Fruit fly (Drosophila melanogaster) whole organism, embryonic: Measurements from ENCODE around the gene Tao.

Experiments used
- ATbp ChIP-seq: fragments of 200-800 bp; sonication (Bioruptor generic); optimal IDR thresholded peaks from 2 replicates; lab custom pipeline; 2017; ENCODE audit warnings: missing biosample characterization, mild to moderate bottlenecking, missing genetic modification characterization, missing genetic modification reagents
- Adf1 ChIP-seq: fragments of 200-800 bp; sonication (Bioruptor generic); IDR thresholded peaks from 2 replicates; pipeline ENCODE4 v1.3.6; 2022; ENCODE audit warnings: missing biosample characterization, missing genetic modification characterization
- Atf-2 ChIP-seq: fragments of 200-800 bp; sonication (Bioruptor generic); optimal IDR thresholded peaks from 2 replicates; lab custom pipeline; 2016; ENCODE audit warnings: missing biosample characterization, missing genetic modification characterization
- B-H2 ChIP-seq: fragments of 200-800 bp; sonication (Bioruptor generic); optimal IDR thresholded peaks from 2 replicates; lab custom pipeline; 2018; ENCODE audit warnings: missing biosample characterization, mild to moderate bottlenecking, missing genetic modification characterization
- Bdp1 ChIP-seq: fragments of 200-800 bp; sonication (Bioruptor generic); optimal IDR thresholded peaks from 3 replicates; lab custom pipeline; 2016; ENCODE audit warnings: missing biosample characterization, missing genetic modification characterization
- CG13894 ChIP-seq: fragments of 200-800 bp; sonication (Bioruptor generic); optimal IDR thresholded peaks from 3 replicates; lab custom pipeline; 2018; ENCODE audit warnings: missing biosample characterization, mild to moderate bottlenecking, missing genetic modification characterization, moderate library complexity
- CG15073 ChIP-seq: fragments of 200-800 bp; sonication (Bioruptor generic); optimal IDR thresholded peaks from 2 replicates; lab custom pipeline; 2016; ENCODE audit warnings: missing biosample characterization, missing genetic modification characterization
- CG1529 ChIP-seq: fragments of 200-800 bp; sonication (Bioruptor generic); optimal IDR thresholded peaks from 3 replicates; lab custom pipeline; 2018; ENCODE audit warnings: missing biosample characterization, missing genetic modification characterization
- CG1602 ChIP-seq: fragments of 200-800 bp; sonication (Bioruptor generic); optimal IDR thresholded peaks from 3 replicates; lab custom pipeline; 2016; ENCODE audit warnings: missing biosample characterization, missing genetic modification characterization
- CG1647 ChIP-seq: fragments of 200-800 bp; sonication (Bioruptor generic); optimal IDR thresholded peaks from 3 replicates; lab custom pipeline; 2016; ENCODE audit warnings: missing biosample characterization, missing genetic modification characterization
- CG16813 ChIP-seq: fragments of 200-800 bp; sonication (Bioruptor generic); IDR thresholded peaks from 3 replicates; pipeline ENCODE4 v1.3.6; 2022; ENCODE audit warnings: missing biosample characterization, missing genetic modification characterization; ENCODE audit not compliant: partially characterized antibody
- CG2199 ChIP-seq: fragments of 200-800 bp; sonication (Bioruptor generic); IDR thresholded peaks from 3 replicates; pipeline ENCODE4 v1.3.6; 2022; ENCODE audit warnings: missing biosample characterization, missing genetic modification characterization
- CG31365 ChIP-seq: fragments of 200-800 bp; sonication (Bioruptor generic); optimal IDR thresholded peaks from 2 replicates; lab custom pipeline; 2018; ENCODE audit warnings: missing biosample characterization, mild to moderate bottlenecking, missing genetic modification characterization
- CG3847 ChIP-seq: fragments of 200-800 bp; sonication (Bioruptor generic); IDR thresholded peaks from 2 replicates; pipeline ENCODE4 v1.3.6; 2022; ENCODE audit warnings: missing biosample characterization, missing genetic modification characterization
- CG4854 ChIP-seq: fragments of 200-800 bp; sonication (Bioruptor generic); optimal IDR thresholded peaks from 2 replicates; lab custom pipeline; 2016; ENCODE audit warnings: missing biosample characterization, missing genetic modification characterization, inconsistent platforms
- CG5245 ChIP-seq: fragments of 200-800 bp; sonication (Bioruptor generic); optimal IDR thresholded peaks from 3 replicates; lab custom pipeline; 2016; ENCODE audit warnings: missing biosample characterization, missing genetic modification characterization
- CG6654 ChIP-seq: fragments of 200-800 bp; sonication (Bioruptor generic); optimal IDR thresholded peaks from 2 replicates; lab custom pipeline; 2017; ENCODE audit warnings: missing biosample characterization, mild to moderate bottlenecking, missing genetic modification characterization
- CG7271 ChIP-seq: fragments of 200-800 bp; sonication (Bioruptor generic); optimal IDR thresholded peaks from 2 replicates; lab custom pipeline; 2018; ENCODE audit warnings: missing biosample characterization, mild to moderate bottlenecking, missing genetic modification characterization, moderate library complexity
- CG7357 ChIP-seq: fragments of 200-800 bp; sonication (Bioruptor generic); IDR thresholded peaks from 3 replicates; pipeline ENCODE4 v1.3.6; 2022; ENCODE audit warnings: missing biosample characterization, missing genetic modification characterization
- D19B ChIP-seq: fragments of 200-800 bp; sonication (Bioruptor generic); optimal IDR thresholded peaks from 2 replicates; lab custom pipeline; 2017; ENCODE audit warnings: missing biosample characterization, mild to moderate bottlenecking, missing genetic modification characterization
- Dad ChIP-seq: fragments of 200-800 bp; sonication (Bioruptor generic); optimal IDR thresholded peaks from 3 replicates; lab custom pipeline; 2016; ENCODE audit warnings: missing biosample characterization, missing genetic modification characterization
- Dek ChIP-seq: fragments of 200-800 bp; sonication (Bioruptor generic); optimal IDR thresholded peaks from 3 replicates; lab custom pipeline; 2019; ENCODE audit warnings: missing biosample characterization, mild to moderate bottlenecking, missing genetic modification characterization, moderate library complexity
- Fer1 ChIP-seq: fragments of 200-800 bp; sonication (Bioruptor generic); optimal IDR thresholded peaks from 2 replicates; lab custom pipeline; 2017; ENCODE audit warnings: missing biosample characterization, mild to moderate bottlenecking, missing genetic modification characterization
- H2.0 ChIP-seq: fragments of 200-800 bp; sonication (Bioruptor generic); IDR thresholded peaks from 2 replicates; pipeline ENCODE4 v1.3.6; 2022; ENCODE audit warnings: missing biosample characterization, missing genetic modification characterization
- Hr78 ChIP-seq, 2 experiments: fragments of 200-800 bp in 1 of 2; fragments of >200 bp in 1 of 2; sonication (Bioruptor generic) in 1 of 2; optimal IDR thresholded peaks; 2 replicates each; lab custom pipeline; 2017 to 2019; ENCODE audit warnings: missing biosample characterization in 2 of 2, missing genetic modification characterization in 2 of 2, mild to moderate bottlenecking in 1 of 2, moderate library complexity in 1 of 2
- Hsf ChIP-seq: fragments of 200-800 bp; sonication (Bioruptor generic); optimal IDR thresholded peaks from 3 replicates; lab custom pipeline; 2016; ENCODE audit warnings: missing biosample characterization, missing genetic modification characterization
- MTF-1 ChIP-seq: fragments of 200-800 bp; sonication (Bioruptor generic); optimal IDR thresholded peaks from 2 replicates; lab custom pipeline; 2018; ENCODE audit warnings: missing biosample characterization, mild to moderate bottlenecking, missing genetic modification characterization, borderline replicate concordance
- Med ChIP-seq: fragments of 200-800 bp; sonication (Bioruptor generic); peaks from one replicate; lab custom pipeline; 2016; ENCODE audit warnings: missing biosample characterization, missing genetic modification characterization, mild to moderate bottlenecking, inconsistent platforms, moderate library complexity
- NFAT ChIP-seq: fragments of 200-800 bp; sonication (Bioruptor generic); IDR thresholded peaks from 2 replicates; pipeline ENCODE4 v1.3.6; 2022; ENCODE audit warnings: missing biosample characterization, missing genetic modification characterization
- NfI ChIP-seq: fragments of 200-800 bp; sonication (Bioruptor generic); optimal IDR thresholded peaks from 3 replicates; lab custom pipeline; 2018; ENCODE audit warnings: missing biosample characterization, mild to moderate bottlenecking, missing genetic modification characterization, moderate library complexity
- Oaz ChIP-seq: fragments of 200-800 bp; sonication (Bioruptor generic); IDR thresholded peaks from 2 replicates; pipeline ENCODE4 v1.3.6; 2022; ENCODE audit warnings: missing biosample characterization, missing genetic modification characterization
- Sin3A ChIP-seq: fragments of >200 bp; optimal IDR thresholded peaks from 2 replicates; lab custom pipeline; 2018
- Sry-β ChIP-seq: fragments of 200-800 bp; sonication (Bioruptor generic); optimal IDR thresholded peaks from 2 replicates; lab custom pipeline; 2018; ENCODE audit warnings: missing biosample characterization, mild to moderate bottlenecking, missing genetic modification characterization, moderate library complexity
- Xbp1 ChIP-seq: fragments of 200-800 bp; sonication (Bioruptor generic); optimal IDR thresholded peaks from 3 replicates; lab custom pipeline; 2016; ENCODE audit warnings: missing biosample characterization, mild to moderate bottlenecking, missing genetic modification characterization
- cwo ChIP-seq: fragments of 200-800 bp; sonication (Bioruptor generic); optimal IDR thresholded peaks from 3 replicates; lab custom pipeline; 2017; ENCODE audit warnings: missing biosample characterization, missing genetic modification characterization, mild to moderate bottlenecking, moderate library complexity, missing genetic modification reagents
- esg ChIP-seq: fragments of 200-800 bp; sonication (Bioruptor generic); conservative IDR thresholded peaks from 2 replicates; pipeline ENCODE4 v1.3.6; 2022; ENCODE audit warnings: missing biosample characterization, missing genetic modification characterization
- eyg ChIP-seq: fragments of 200-800 bp; sonication (Bioruptor generic); optimal IDR thresholded peaks from 3 replicates; lab custom pipeline; 2016; ENCODE audit warnings: missing biosample characterization, missing genetic modification characterization
- fd3F ChIP-seq: fragments of 200-800 bp; sonication (Bioruptor generic); optimal IDR thresholded peaks from 2 replicates; lab custom pipeline; 2018; ENCODE audit warnings: missing biosample characterization, mild to moderate bottlenecking, missing genetic modification characterization, moderate library complexity
- fd64A ChIP-seq: fragments of 200-800 bp; sonication (Bioruptor generic); optimal IDR thresholded peaks from 3 replicates; lab custom pipeline; 2018; ENCODE audit warnings: missing biosample characterization, mild to moderate bottlenecking, missing genetic modification characterization
- gem ChIP-seq: fragments of 200-800 bp; sonication (Bioruptor generic); optimal IDR thresholded peaks from 2 replicates; lab custom pipeline; 2019; ENCODE audit warnings: missing biosample characterization, mild to moderate bottlenecking, missing genetic modification characterization, moderate library complexity
- ham ChIP-seq: fragments of 200-800 bp; sonication (Bioruptor generic); IDR thresholded peaks from 2 replicates; pipeline ENCODE4 v1.3.6; 2022; ENCODE audit warnings: missing biosample characterization, missing genetic modification characterization
- ind ChIP-seq: fragments of 200-800 bp; sonication (Bioruptor generic); optimal IDR thresholded peaks from 3 replicates; lab custom pipeline; 2016; ENCODE audit warnings: missing biosample characterization, missing genetic modification characterization
- jumu ChIP-seq: fragments of 200-800 bp; sonication (Bioruptor generic); optimal IDR thresholded peaks from 3 replicates; lab custom pipeline; 2016; ENCODE audit warnings: missing biosample characterization, missing genetic modification characterization
- lola ChIP-seq, 3 experiments: fragments of >200 bp in 2 of 3; fragments of 200-800 bp in 1 of 3; sonication (Bioruptor generic) in 1 of 3; optimal IDR thresholded peaks; 2 replicates each; lab custom pipeline; 2017 to 2019; ENCODE audit warnings: missing biosample characterization in 3 of 3, missing genetic modification characterization in 3 of 3, mild to moderate bottlenecking in 1 of 3, moderate library complexity in 1 of 3
- mirr ChIP-seq: fragments of 200-800 bp; sonication (Bioruptor generic); optimal IDR thresholded peaks from 3 replicates; lab custom pipeline; 2018; ENCODE audit warnings: missing biosample characterization, mild to moderate bottlenecking, missing genetic modification characterization
- mld ChIP-seq: fragments of 200-800 bp; sonication (Bioruptor generic); IDR thresholded peaks from 3 replicates; pipeline ENCODE4 v1.3.6; 2022; ENCODE audit warnings: missing biosample characterization, missing genetic modification characterization; ENCODE audit not compliant: partially characterized antibody
- ro ChIP-seq: fragments of 200-800 bp; sonication (Bioruptor generic); IDR thresholded peaks from 2 replicates; pipeline ENCODE4 v1.3.6; 2022; ENCODE audit warnings: missing biosample characterization, missing genetic modification characterization
- tio ChIP-seq: fragments of 200-800 bp; sonication (Bioruptor generic); optimal IDR thresholded peaks from 2 replicates; lab custom pipeline; 2017; ENCODE audit warnings: missing biosample characterization, missing genetic modification characterization, inconsistent platforms
- tll ChIP-seq, 2 experiments: fragments of 200-800 bp in 1 of 2; fragments of >200 bp in 1 of 2; sonication (Bioruptor generic) in 1 of 2; optimal IDR thresholded peaks; 2 replicates each; lab custom pipeline; 2017 to 2019; ENCODE audit warnings: missing biosample characterization in 2 of 2, missing genetic modification characterization in 2 of 2, mild to moderate bottlenecking in 1 of 2, moderate library complexity in 1 of 2

The Tao gene

dm6 chrX:19597684-19598363 is 18.2 kb upstream of the Tao start, which contains the start of gene RpS10b (continued):
- TF ChIP-seq cwo (GFP tag; lab: Kevin White, UChicago): peak; percentile 77
- peak; percentile 68 for TF ChIP-seq Xbp1 (GFP tag; lab: Kevin White, UChicago)
- TF ChIP-seq MTF-1 (GFP tag; lab: Kevin White, UChicago): peak; percentile 97
- TF ChIP-seq CG7357: peak; percentile 57; the same call in 1 of the 3 replicates
- TF ChIP-seq NFAT (GFP tag; lab: Robert Waterston, UW): peak; percentile 85
- TF ChIP-seq ham (GFP tag; lab: Robert Waterston, UW): peak; percentile 71; the same call in 1 of the 2 replicates
- peak; percentile 98 for TF ChIP-seq CG16813
- 0 out of 3 replicates have a peak, but pooled peaks have one; percentile 51 for TF ChIP-seq CG2199 (GFP tag; lab: Robert Waterston, UW)
- TF ChIP-seq ATbp: peak; percentile 92
- TF ChIP-seq gem: peak; percentile 57
- TF ChIP-seq CG13894 (tag; lab: Kevin White, UChicago): peak; percentile 77
- TF ChIP-seq B-H2 (GFP tag; lab: Kevin White, UChicago): peak; percentile 88
- TF ChIP-seq NfI (GFP tag; lab: Kevin White, UChicago): peak; percentile 95

- TF ChIP-seq Adf1 (GFP tag; lab: Robert Waterston, UW): no peak
- no peak for TF ChIP-seq ind (GFP tag; lab: Kevin White, UChicago)
- TF ChIP-seq CG6654 (GFP tag; lab: Kevin White, UChicago): no peak
- TF ChIP-seq fd3F: no peak
- TF ChIP-seq CG15073 (GFP tag; lab: Kevin White, UChicago): no peak
- no peak for TF ChIP-seq CG4854 (GFP tag; lab: Kevin White, UChicago)
- TF ChIP-seq Hsf (GFP tag; lab: Kevin White, UChicago): no peak
- TF ChIP-seq esg (GFP tag; lab: Robert Waterston, UW): no peak
- no peak for TF ChIP-seq Atf-2
- TF ChIP-seq CG3847 (GFP tag; lab: Robert Waterston, UW): no peak
- TF ChIP-seq CG5245 (GFP tag; lab: Kevin White, UChicago): peak; percentile 60
- no peak for TF ChIP-seq mld (GFP tag; lab: Robert Waterston, UW)
- TF ChIP-seq Sry-β (GFP tag; lab: Kevin White, UChicago): peak; percentile 48
- TF ChIP-seq Hr78 (GFP tag; optimal IDR thresholded peaks at IDR 0.05; lab: Kevin White, UChicago): no peak
- no peak for TF ChIP-seq CG31365
- no peak for TF ChIP-seq CG1647 (GFP tag; lab: Kevin White, UChicago)
- no peak for TF ChIP-seq Sin3A (lab: Kevin White, UChicago)
- no peak for TF ChIP-seq CG1529 (GFP tag; lab: Kevin White, UChicago)
- TF ChIP-seq Dek: no peak
- TF ChIP-seq Dad: no peak
- TF ChIP-seq eyg (GFP tag; lab: Kevin White, UChicago): no peak
- no peak for TF ChIP-seq Fer1 (GFP tag; lab: Kevin White, UChicago)
- TF ChIP-seq tll (GFP tag; optimal IDR thresholded peaks at IDR 0.05; lab: Kevin White, UChicago): no peak
- no peak for TF ChIP-seq fd64A (GFP tag; lab: Kevin White, UChicago)
- no peak for TF ChIP-seq mirr (GFP tag; lab: Kevin White, UChicago)
- TF ChIP-seq lola (GFP tag; optimal IDR thresholded peaks at IDR 0.05; lab: Kevin White, UChicago): no peak
- TF ChIP-seq Oaz (GFP tag; lab: Robert Waterston, UW): no peak
- no peak for TF ChIP-seq ro (GFP tag; lab: Robert Waterston, UW)
- TF ChIP-seq tio (GFP tag; lab: Kevin White, UChicago): no peak
- TF ChIP-seq CG1602: no peak
- TF ChIP-seq H2.0 (GFP tag; lab: Robert Waterston, UW): peak; percentile 15; the same call in 1 of the 2 replicates
- peak; percentile 9 for TF ChIP-seq Med (GFP tag; lab: Kevin White, UChicago)
- TF ChIP-seq jumu (GFP tag; lab: Kevin White, UChicago): no peak
- TF ChIP-seq Bdp1 (GFP tag; lab: Kevin White, UChicago): no peak
- TF ChIP-seq CG7271 (tag; lab: Kevin White, UChicago): no peak
- peak; percentile 53 for TF ChIP-seq D19B
Observed at dm6 chrX:19595862-19596261, 16.3 kb upstream of the Tao start.
